Worm (Caenorhabditis elegans) whole organism, L4 larva: ENCODE measurements around the gene F22B3.7.
"Not testable (repeated sequence)": the region's sequence is repeated elsewhere in the genome, so short reads cannot be mapped to it uniquely, and the experiment has no call there.

Experiments
- nhr-25 ChIP-seq: sonication (generic microtip); optimal IDR thresholded peaks from 2 replicates; lab custom pipeline; 2017; ENCODE audit warnings: missing genetic modification characterization, mild to moderate bottlenecking, missing compliant biosample characterization, antibody characterized with exemption, moderate library complexity, borderline replicate concordance; ENCODE audit not compliant: insufficient read depth
- nhr-77 ChIP-seq: fragments of 150-350 bp; optimal IDR thresholded peaks from 2 replicates; lab custom pipeline; 2014; ENCODE audit warnings: missing biosample characterization, missing genetic modification characterization
- pqm-1 ChIP-seq: sonication (generic microtip); optimal IDR thresholded peaks from 2 replicates; lab custom pipeline; 2017; ENCODE audit warnings: missing biosample characterization, missing genetic modification characterization
- zfp-2 ChIP-seq: sonication (generic microtip); optimal IDR thresholded peaks from 2 replicates; lab custom pipeline; 2016; ENCODE audit warnings: mild to moderate bottlenecking, missing genetic modification characterization, missing compliant biosample characterization

DNA sequence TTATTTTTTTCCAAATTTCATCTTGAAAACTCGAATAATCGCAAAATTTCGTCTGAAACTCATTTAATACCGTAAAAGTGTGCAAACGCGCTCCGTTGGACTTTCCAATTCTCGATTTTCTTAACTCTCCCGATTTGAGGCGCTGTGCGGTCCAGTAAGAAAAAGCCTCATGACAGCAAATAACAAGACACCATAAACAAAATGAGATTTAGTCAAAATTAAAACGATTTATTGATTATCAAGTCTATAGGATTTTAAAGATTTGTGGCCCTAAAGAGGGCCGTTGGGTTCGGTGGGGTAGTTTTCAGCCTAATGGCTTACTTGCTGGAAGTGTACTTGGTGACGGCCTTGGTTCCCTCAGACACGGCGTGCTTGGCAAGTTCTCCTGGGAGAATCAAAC lies 21.5 kb downstream of the F22B3.7 start:
- not testable (repeated sequence) for TF ChIP-seq zfp-2 (tag; lab: Kevin White, UChicago); nhr-77 (tag; lab: Kevin White, UChicago); nhr-25; pqm-1 (tag; lab: Kevin White, UChicago)
